Fruit fly (Drosophila melanogaster) Kc167 (cell line): ENCODE results near the gene nom.

Source experiments
- h ChIP-seq: fragments of >200 bp; optimal IDR thresholded peaks from 3 replicates; lab custom pipeline; 2018; ENCODE audit warnings: missing external identifiers
- insv ChIP-seq: fragments of >200 bp; optimal IDR thresholded peaks from 3 replicates; lab custom pipeline; 2018; ENCODE audit warnings: missing external identifiers
- psq ChIP-seq: fragments of >200 bp; optimal IDR thresholded peaks from 2 replicates; lab custom pipeline; 2017; ENCODE audit warnings: missing external identifiers
- ttk ChIP-seq: sonication (Bioruptor generic); optimal IDR thresholded peaks from 2 replicates; lab custom pipeline; 2017; ENCODE audit warnings: missing external identifiers

DNA sequence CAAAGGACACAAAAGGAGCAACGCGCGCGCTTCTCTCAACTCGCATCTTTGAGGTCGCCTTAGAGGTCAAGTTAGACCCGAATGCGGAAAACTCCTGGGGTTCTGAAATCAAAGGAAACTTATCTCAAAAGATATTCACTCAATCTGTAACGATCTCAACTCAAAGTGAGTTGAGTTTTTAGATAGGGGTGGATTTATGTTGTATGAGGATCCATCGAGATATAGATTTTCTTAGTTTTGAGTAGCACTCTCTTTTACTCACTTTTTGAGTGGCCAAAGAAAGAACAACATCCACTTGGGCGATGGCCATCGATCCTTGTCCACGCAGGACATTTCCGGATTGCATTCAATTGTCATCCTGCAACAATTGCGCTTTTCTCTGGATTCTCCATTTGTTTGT lies 42.4 kb upstream of the nom start:
- TF ChIP-seq psq (lab: Kevin White, UChicago) (no peak), ttk (lab: Kevin White, UChicago) (no peak), h (no peak), insv (lab: Kevin White, UChicago) (no peak)
